Worm (Caenorhabditis elegans) whole organism, late embryonic: Measurements from ENCODE around the gene T13A10.2.

Source experiments
- C38D4.7 ChIP-seq: fragments of 200-800 bp; sonication (Bioruptor generic); optimal IDR thresholded peaks from 2 replicates; lab custom pipeline; 2018; ENCODE audit warnings: mild to moderate bottlenecking, missing genetic modification characterization, moderate library complexity, missing compliant biosample characterization
- F13H6.1 ChIP-seq: sonication (generic microtip); optimal IDR thresholded peaks from 2 replicates; lab custom pipeline; 2016; ENCODE audit warnings: missing genetic modification characterization, missing compliant biosample characterization
- K02D7.2 ChIP-seq: sonication (generic microtip); optimal IDR thresholded peaks from 2 replicates; lab custom pipeline; 2017; ENCODE audit warnings: mild to moderate bottlenecking, missing genetic modification characterization, missing compliant biosample characterization
- K09A11.1 ChIP-seq: sonication (generic microtip); optimal IDR thresholded peaks from 2 replicates; lab custom pipeline; 2017; ENCODE audit warnings: antibody characterized with exemption, mild to moderate bottlenecking, missing genetic modification characterization, missing compliant biosample characterization; ENCODE audit not compliant: insufficient read depth
- ama-1 ChIP-seq: fragments of 150-350 bp; optimal IDR thresholded peaks from 2 replicates; lab custom pipeline; 2014
- ceh-14 ChIP-seq: sonication (generic microtip); optimal IDR thresholded peaks from 2 replicates; lab custom pipeline; 2016; ENCODE audit warnings: missing genotype, missing genetic modification characterization, missing compliant biosample characterization
- ceh-18 ChIP-seq: sonication (generic microtip); optimal IDR thresholded peaks from 2 replicates; lab custom pipeline; 2016; ENCODE audit warnings: missing genetic modification characterization, missing compliant biosample characterization
- ceh-19 ChIP-seq: fragments of 200-800 bp; sonication (Bioruptor generic); optimal IDR thresholded peaks from 2 replicates; lab custom pipeline; 2018; ENCODE audit warnings: mild to moderate bottlenecking, missing genetic modification characterization, missing compliant biosample characterization
- ceh-24 ChIP-seq: sonication (generic microtip); optimal IDR thresholded peaks from 2 replicates; lab custom pipeline; 2016; ENCODE audit warnings: mild to moderate bottlenecking, missing genetic modification characterization, missing compliant biosample characterization
- ceh-34 ChIP-seq: sonication (generic microtip); optimal IDR thresholded peaks from 2 replicates; lab custom pipeline; 2016; ENCODE audit warnings: mild to moderate bottlenecking, missing genetic modification characterization, missing compliant biosample characterization
- ceh-48 ChIP-seq: sonication (generic microtip); optimal IDR thresholded peaks from 2 replicates; lab custom pipeline; 2016; ENCODE audit warnings: missing genetic modification characterization, inconsistent platforms, missing compliant biosample characterization
- ceh-9 ChIP-seq: sonication (generic microtip); optimal IDR thresholded peaks from 2 replicates; lab custom pipeline; 2016; ENCODE audit warnings: mild to moderate bottlenecking, missing genetic modification characterization, inconsistent platforms, missing compliant biosample characterization
- che-1 ChIP-seq: sonication (generic microtip); optimal IDR thresholded peaks from 2 replicates; lab custom pipeline; 2016; ENCODE audit warnings: mild to moderate bottlenecking, missing genetic modification characterization, missing compliant biosample characterization
- dmd-4 ChIP-seq: sonication (generic microtip); optimal IDR thresholded peaks from 2 replicates; lab custom pipeline; 2016; ENCODE audit warnings: borderline replicate concordance, missing genetic modification characterization, missing compliant biosample characterization
- dve-1 ChIP-seq: sonication (generic microtip); optimal IDR thresholded peaks from 2 replicates; lab custom pipeline; 2017; ENCODE audit warnings: antibody characterized with exemption, mild to moderate bottlenecking, missing genetic modification characterization, missing compliant biosample characterization
- elt-4 ChIP-seq: sonication (generic microtip); optimal IDR thresholded peaks from 2 replicates; lab custom pipeline; 2016; ENCODE audit warnings: missing genetic modification characterization, missing compliant biosample characterization
- eyg-1 ChIP-seq: sonication (generic microtip); optimal IDR thresholded peaks from 2 replicates; lab custom pipeline; 2016; ENCODE audit warnings: missing genotype, missing genetic modification characterization, missing compliant biosample characterization
- gmeb-2 ChIP-seq: sonication (generic microtip); optimal IDR thresholded peaks from 2 replicates; lab custom pipeline; 2016; ENCODE audit warnings: missing genetic modification characterization, inconsistent platforms, missing compliant biosample characterization
- hlh-13 ChIP-seq: fragments of 200-800 bp; sonication (Bioruptor generic); optimal IDR thresholded peaks from 2 replicates; lab custom pipeline; 2018; ENCODE audit warnings: mild to moderate bottlenecking, missing genetic modification characterization, missing compliant biosample characterization
- hlh-30 ChIP-seq: sonication (generic microtip); optimal IDR thresholded peaks from 2 replicates; lab custom pipeline; 2017; ENCODE audit warnings: antibody characterized with exemption, missing genetic modification characterization, missing compliant biosample characterization; ENCODE audit not compliant: insufficient read depth
- hlh-8 ChIP-seq: sonication (generic microtip); optimal IDR thresholded peaks from 2 replicates; lab custom pipeline; 2016; ENCODE audit warnings: missing genotype, missing genetic modification characterization, missing compliant biosample characterization
- madf-2 ChIP-seq: sonication (generic microtip); optimal IDR thresholded peaks from 2 replicates; lab custom pipeline; 2017; ENCODE audit warnings: missing genetic modification characterization, missing compliant biosample characterization
- nfya-1 ChIP-seq: sonication (generic microtip); optimal IDR thresholded peaks from 2 replicates; lab custom pipeline; 2017; ENCODE audit warnings: missing genetic modification characterization, mild to moderate bottlenecking, missing compliant biosample characterization, antibody characterized with exemption, moderate library complexity
- nhr-232 ChIP-seq: sonication (generic microtip); optimal IDR thresholded peaks from 2 replicates; lab custom pipeline; 2016; ENCODE audit warnings: missing genetic modification characterization, missing compliant biosample characterization
- npax-4 ChIP-seq: sonication (generic microtip); optimal IDR thresholded peaks from 2 replicates; lab custom pipeline; 2016; ENCODE audit warnings: missing genetic modification characterization, missing compliant biosample characterization
- pag-3 ChIP-seq: sonication (generic microtip); optimal IDR thresholded peaks from 2 replicates; lab custom pipeline; 2016; ENCODE audit warnings: missing compliant biosample characterization, missing genetic modification characterization, borderline replicate concordance
- pat-9 ChIP-seq: fragments of 200-800 bp; sonication (Bioruptor generic); optimal IDR thresholded peaks from 2 replicates; lab custom pipeline; 2018; ENCODE audit warnings: mild to moderate bottlenecking, missing genetic modification characterization, moderate library complexity, missing compliant biosample characterization
- pax-1 ChIP-seq: fragments of 150-350 bp; optimal IDR thresholded peaks from 2 replicates; lab custom pipeline; 2014; ENCODE audit warnings: missing biosample characterization, missing genetic modification characterization
- pha-4 ChIP-seq: fragments of 150-350 bp; optimal IDR thresholded peaks from 2 replicates; lab custom pipeline; 2018; ENCODE audit warnings: missing biosample characterization, missing genetic modification reagents, missing genetic modification characterization
- syd-9 ChIP-seq: sonication (generic microtip); optimal IDR thresholded peaks from 2 replicates; lab custom pipeline; 2016; ENCODE audit warnings: mild to moderate bottlenecking, missing genetic modification characterization, moderate library complexity, missing compliant biosample characterization
- tbx-7 ChIP-seq: sonication (generic microtip); optimal IDR thresholded peaks from 2 replicates; lab custom pipeline; 2016; ENCODE audit warnings: missing genotype, missing genetic modification characterization, missing compliant biosample characterization
- unc-86 ChIP-seq: sonication (generic microtip); optimal IDR thresholded peaks from 2 replicates; lab custom pipeline; 2016; ENCODE audit warnings: missing genetic modification characterization, missing compliant biosample characterization
- zip-5 ChIP-seq: sonication (generic microtip); optimal IDR thresholded peaks from 2 replicates; lab custom pipeline; 2016; ENCODE audit warnings: missing genetic modification characterization, missing compliant biosample characterization
- ztf-16 ChIP-seq: sonication (generic microtip); optimal IDR thresholded peaks from 2 replicates; lab custom pipeline; 2017; ENCODE audit warnings: missing genetic modification characterization, missing compliant biosample characterization

The T13A10.2 gene

DNA sequence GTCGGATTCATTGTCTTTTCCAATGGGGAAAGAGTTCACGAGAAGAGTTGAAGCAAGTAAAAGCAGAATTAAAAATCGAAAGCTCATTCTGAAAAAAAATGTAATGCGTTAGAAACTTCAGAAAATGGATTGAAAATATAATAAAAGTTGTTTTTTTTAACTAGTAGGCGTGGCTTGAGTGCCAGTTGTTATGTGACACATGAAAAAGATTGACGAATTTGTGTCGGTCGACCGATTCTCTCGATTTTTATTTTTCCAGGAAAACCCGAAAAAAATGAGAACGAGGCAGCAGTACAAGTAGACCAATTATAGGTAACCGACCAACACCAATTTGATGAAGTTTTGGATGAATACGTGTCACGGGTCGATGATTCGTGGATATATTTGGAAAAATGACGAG, 6.6 kb downstream of the T13A10.2 start, which contains the start of gene nlp-16:
Gene nlp-16, minus strand, starts transcription at position 101 of the 400 bp plus-strand sequence.
- TF ChIP-seq K02D7.2 (tag; lab: Kevin White, UChicago) = no peak
- TF ChIP-seq K09A11.1 (tag; lab: Kevin White, UChicago) = no peak
- no peak for TF ChIP-seq ceh-19 (GFP tag; lab: Kevin White, UChicago)
- no peak for TF ChIP-seq ceh-9 (tag; lab: Kevin White, UChicago)
- no peak for TF ChIP-seq unc-86 (tag; lab: Kevin White, UChicago)
- TF ChIP-seq C38D4.7 (GFP tag; lab: Kevin White, UChicago) = no peak
- TF ChIP-seq eyg-1 (tag; lab: Kevin White, UChicago) = no peak
- TF ChIP-seq syd-9 (tag; lab: Kevin White, UChicago) = no peak
- TF ChIP-seq dve-1 = no peak
- TF ChIP-seq tbx-7 (tag; lab: Kevin White, UChicago) = no peak
- TF ChIP-seq nhr-232 (tag; lab: Kevin White, UChicago) = no peak
- no peak for TF ChIP-seq gmeb-2 (tag; lab: Kevin White, UChicago)
- no peak for TF ChIP-seq pat-9 (tag; lab: Kevin White, UChicago)
- no peak for TF ChIP-seq ztf-16 (tag; lab: Kevin White, UChicago)

- TF ChIP-seq K09A11.1 (tag; lab: Kevin White, UChicago) = no peak
- TF ChIP-seq che-1 (tag; lab: Kevin White, UChicago) = no peak
- no peak for TF ChIP-seq unc-86 (tag; lab: Kevin White, UChicago)
- no peak for TF ChIP-seq F13H6.1 (tag; lab: Kevin White, UChicago)
- no peak for TF ChIP-seq hlh-30 (tag; lab: Kevin White, UChicago)
These were observed 10.1 kb downstream of the T13A10.2 start, which contains the start of gene srv-28 for ce11 chrIV:6263244-6263643. srv-28 (minus strand) TSS chrIV:6263344.

DNA sequence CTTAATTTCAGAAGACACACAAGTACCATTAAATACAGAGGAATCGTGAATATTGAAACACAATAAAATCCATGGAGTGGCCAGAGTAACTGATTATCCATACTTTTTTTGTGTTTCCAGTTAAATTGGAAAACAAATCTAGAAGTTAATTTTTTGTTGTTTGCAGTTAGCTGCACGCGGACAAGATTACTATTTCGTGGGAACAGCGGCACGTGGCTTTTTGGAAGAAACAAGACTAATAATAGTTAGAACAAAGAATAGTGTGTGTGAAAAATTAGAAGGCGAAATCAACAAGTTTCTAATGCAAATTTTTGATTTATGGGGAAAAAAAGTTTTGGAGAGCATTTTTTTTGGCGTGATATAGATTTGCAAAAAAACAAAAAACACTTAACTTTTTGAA, 13.4 kb downstream of the T13A10.2 start, which contains the start of gene srv-29:
Gene srv-29, minus strand, starts transcription at position 101 of the 400 bp plus-strand sequence.
- TF ChIP-seq madf-2 (tag; lab: Kevin White, UChicago) (no peak), hlh-30 (tag; lab: Kevin White, UChicago) (no peak), pat-9 (tag; lab: Kevin White, UChicago) (no peak), pax-1 (tag; lab: Kevin White, UChicago) (no peak), ceh-34 (tag; lab: Kevin White, UChicago) (no peak), npax-4 (tag; lab: Kevin White, UChicago) (no peak), ceh-24 (tag; lab: Kevin White, UChicago) (no peak), F13H6.1 (tag; lab: Kevin White, UChicago) (no peak), nfya-1 (tag; lab: Kevin White, UChicago) (no peak), ceh-14 (no peak), unc-86 (tag; lab: Kevin White, UChicago) (no peak), zip-5 (tag; lab: Kevin White, UChicago) (no peak), hlh-8 (tag; lab: Kevin White, UChicago) (no peak), elt-4 (tag; lab: Kevin White, UChicago) (no peak), hlh-13 (no peak)

ce11 chrIV:6269346-6269745, 16.2 kb downstream of the T13A10.2 start, which contains the start of gene srv-30:
srv-30 (minus strand) TSS chrIV:6269446.
- no peak for TF ChIP-seq dmd-4 (tag; lab: Kevin White, UChicago)
- no peak for TF ChIP-seq ceh-18 (tag; lab: Kevin White, UChicago)
- TF ChIP-seq K02D7.2 (tag; lab: Kevin White, UChicago) = no peak
- no peak for TF ChIP-seq nfya-1 (tag; lab: Kevin White, UChicago)
- TF ChIP-seq pha-4 (tag; lab: Kevin White, UChicago) = no peak
- no peak for TF ChIP-seq ceh-24 (tag; lab: Kevin White, UChicago)
- TF ChIP-seq pag-3 (tag; lab: Kevin White, UChicago) = no peak
- no peak for TF ChIP-seq hlh-13
- no peak for TF ChIP-seq elt-4 (tag; lab: Kevin White, UChicago)
- no peak for TF ChIP-seq hlh-8 (tag; lab: Kevin White, UChicago)
- no peak for TF ChIP-seq ama-1 (lab: Kevin White, UChicago)
- no peak for TF ChIP-seq ceh-48 (tag; lab: Kevin White, UChicago)
